Worm (Caenorhabditis elegans) whole organism, mixed stage, embryonic: ENCODE measurements around the gene npr-20.

ENCODE experiments used
- elt-3 ChIP-seq: fragments of 150-350 bp; optimal IDR thresholded peaks from 2 replicates; lab custom pipeline; 2014; ENCODE audit warnings: missing biosample characterization, missing genetic modification characterization
- lsy-2 ChIP-seq: fragments of 150-350 bp; optimal IDR thresholded peaks from 2 replicates; lab custom pipeline; 2014; ENCODE audit warnings: missing biosample characterization, missing genetic modification characterization
- nhr-12 ChIP-seq: fragments of 150-350 bp; optimal IDR thresholded peaks from 2 replicates; lab custom pipeline; 2014; ENCODE audit warnings: missing biosample characterization, missing genetic modification characterization
- sptf-1 ChIP-seq: sonication (generic microtip); optimal IDR thresholded peaks from 2 replicates; lab custom pipeline; 2017; ENCODE audit warnings: mild to moderate bottlenecking, missing genetic modification characterization, moderate library complexity, missing compliant biosample characterization

DNA sequence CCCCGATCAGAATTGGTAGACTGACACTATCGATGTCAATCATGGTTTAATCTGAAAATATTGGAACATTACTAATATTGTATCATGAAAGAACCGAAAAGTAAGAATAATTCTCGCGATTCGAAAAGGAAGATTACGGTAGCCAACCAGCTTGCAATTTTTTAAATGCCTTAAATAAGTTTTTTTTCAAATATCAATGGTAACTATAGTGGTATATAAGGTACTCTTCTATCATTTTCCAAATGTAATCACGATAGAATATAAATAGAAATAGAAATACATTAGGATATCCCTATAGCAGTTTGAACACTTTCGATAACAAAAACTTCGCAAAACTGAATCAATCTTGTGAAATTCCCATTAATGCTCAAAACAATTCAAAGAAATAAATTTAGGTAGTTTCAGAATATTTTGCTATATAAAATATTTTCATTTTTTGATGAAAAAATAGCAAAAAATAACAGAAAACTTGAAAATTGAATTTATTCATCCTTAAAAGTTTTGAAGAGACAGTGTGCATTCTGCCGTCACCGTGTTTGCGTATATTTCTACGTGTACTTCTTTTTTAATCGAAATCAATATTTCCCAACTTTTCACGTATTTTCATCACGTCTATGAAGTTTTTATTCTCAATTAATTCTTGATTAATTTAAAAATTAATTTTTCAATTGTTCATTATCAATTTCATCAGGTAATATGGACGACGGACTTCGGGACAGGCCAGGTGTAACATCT, 54.1 kb downstream of the npr-20 start, which contains the start of the genes F46C5.9 and rer-1:
- TF ChIP-seq nhr-12: no peak
- TF ChIP-seq lsy-2 (tag; lab: Kevin White, UChicago): peak; percentile 60
- TF ChIP-seq sptf-1 (tag; lab: Kevin White, UChicago): no peak
- TF ChIP-seq elt-3 (tag; lab: Kevin White, UChicago): no peak
